Fruit fly (Drosophila melanogaster) S2 (cell line): ENCODE results near the gene xit.

Experiments used
- CG8478 ChIP-seq: fragments of >200 bp; optimal IDR thresholded peaks from 2 replicates; lab custom pipeline; 2018
- CTCF ChIP-seq, 2 experiments: fragments of >200 bp; optimal IDR thresholded peaks; 2 replicates each; lab custom pipeline; 2018

Gene xit

DNA sequence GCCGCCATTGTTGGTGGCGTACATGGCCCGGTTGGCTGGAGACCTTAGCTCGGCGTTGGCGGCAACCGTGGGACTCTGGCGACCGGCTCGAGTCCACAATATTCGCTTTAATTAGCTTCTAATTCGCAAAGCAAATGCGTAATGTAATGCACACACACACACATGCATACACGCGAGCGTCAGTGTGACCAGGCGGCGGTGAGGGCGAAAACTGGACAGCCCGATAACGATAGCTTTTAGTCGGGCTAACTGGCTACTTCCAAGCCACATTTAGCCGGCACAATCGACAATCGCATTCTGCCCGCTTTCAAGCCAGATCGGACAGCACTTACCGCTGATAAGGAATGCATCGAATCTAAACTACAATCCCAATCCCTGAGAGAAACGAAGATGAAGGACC, at the start of gene xit, which contains the start of gene Nf-YC:
Gene xit (plus strand): TSS at position 314 of the 400 bp plus-strand sequence.
Gene Nf-YC (minus strand): TSS at position 217 of the 400 bp plus-strand sequence.
- TF ChIP-seq CG8478 (lab: Kevin White, UChicago): no peak
- peak; percentile 40 to 51 for TF ChIP-seq CTCF (optimal IDR thresholded peaks at IDR 0.05; lab: Kevin White, UChicago)

DNA sequence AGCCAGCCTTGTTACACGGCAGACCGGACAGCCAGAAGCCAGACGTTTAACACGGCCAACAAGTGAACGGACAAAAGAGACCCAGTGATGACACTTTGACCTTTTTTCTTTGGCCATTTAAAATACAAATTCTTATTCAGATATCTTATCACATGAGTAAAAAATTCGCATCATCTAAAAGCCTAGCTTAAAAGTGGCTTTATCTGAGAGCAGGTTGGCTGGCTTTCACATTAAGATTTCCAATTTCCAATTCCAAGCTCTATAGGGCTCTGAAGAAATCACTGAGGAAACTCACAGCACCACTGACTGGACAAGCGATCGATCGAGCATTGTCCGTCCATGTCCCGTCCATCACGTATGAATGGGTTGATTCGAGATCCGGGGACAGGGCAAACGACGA, 45.2 kb upstream of the xit start:
- TF ChIP-seq CTCF (optimal IDR thresholded peaks at IDR 0.05; lab: Kevin White, UChicago) (no peak), CG8478 (lab: Kevin White, UChicago) (no peak)

DNA sequence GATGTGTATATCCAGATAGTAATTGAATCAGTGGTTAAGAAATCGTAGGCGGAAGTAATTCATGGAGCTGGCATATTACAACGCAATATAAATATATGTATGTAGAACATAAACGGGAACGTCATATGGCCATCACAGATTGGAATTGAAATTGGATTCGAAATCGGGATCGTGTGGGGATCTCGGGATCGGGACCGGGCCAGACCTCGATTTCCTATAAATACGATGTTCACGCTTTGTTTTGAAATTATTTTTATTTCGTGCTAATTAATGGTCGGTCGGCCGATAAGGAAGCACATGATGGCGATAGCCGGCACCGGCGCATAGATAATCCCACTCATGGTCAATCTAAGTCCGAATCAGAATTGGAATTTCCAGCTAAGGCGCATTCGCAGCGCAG, 44.5 kb upstream of the xit start:
- TF ChIP-seq CTCF (optimal IDR thresholded peaks at IDR 0.05; lab: Kevin White, UChicago) (no peak), CG8478 (lab: Kevin White, UChicago) (no peak)

DNA sequence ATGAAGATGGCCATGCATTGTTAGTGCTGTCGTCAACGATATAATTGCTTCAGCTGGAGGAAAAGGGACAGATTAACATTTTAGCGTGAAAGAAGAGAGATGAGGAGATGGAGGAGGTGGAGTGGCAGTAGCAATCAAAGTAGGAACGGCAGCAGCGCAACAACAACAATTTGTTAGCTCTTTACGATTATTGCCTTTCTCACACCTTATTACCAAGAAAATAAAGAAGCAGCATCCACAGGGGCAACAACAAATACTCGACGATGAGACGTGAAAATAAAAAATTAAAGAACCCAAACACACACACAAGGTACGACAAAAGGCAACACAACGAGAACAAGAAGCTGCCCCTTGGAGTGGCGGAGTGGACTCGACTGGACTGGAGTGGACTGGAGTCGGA, 43.9 kb upstream of the xit start:
- no peak for TF ChIP-seq CG8478 (lab: Kevin White, UChicago)
- TF ChIP-seq CTCF (optimal IDR thresholded peaks at IDR 0.05; lab: Kevin White, UChicago): no peak

DNA sequence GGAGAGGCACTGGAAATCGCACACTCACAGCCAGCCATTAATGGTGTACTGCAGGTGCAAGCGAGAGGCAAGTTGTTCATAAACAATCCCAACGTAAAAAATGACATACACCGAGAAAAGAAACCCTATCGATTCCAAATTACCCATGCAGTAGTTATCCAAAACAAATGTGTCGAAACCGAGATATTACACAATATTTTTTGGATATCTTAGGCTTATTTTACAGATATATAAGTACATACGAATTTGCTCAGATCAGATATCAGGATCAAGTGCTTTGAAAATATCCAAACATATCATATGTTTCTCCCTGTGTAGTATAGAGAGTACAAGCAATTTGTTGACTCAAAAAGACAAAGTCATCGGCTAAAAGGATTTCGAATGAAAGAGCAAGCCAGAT, 43.4 kb upstream of the xit start:
- TF ChIP-seq CTCF (optimal IDR thresholded peaks at IDR 0.05; lab: Kevin White, UChicago) (no peak), CG8478 (lab: Kevin White, UChicago) (no peak)

DNA sequence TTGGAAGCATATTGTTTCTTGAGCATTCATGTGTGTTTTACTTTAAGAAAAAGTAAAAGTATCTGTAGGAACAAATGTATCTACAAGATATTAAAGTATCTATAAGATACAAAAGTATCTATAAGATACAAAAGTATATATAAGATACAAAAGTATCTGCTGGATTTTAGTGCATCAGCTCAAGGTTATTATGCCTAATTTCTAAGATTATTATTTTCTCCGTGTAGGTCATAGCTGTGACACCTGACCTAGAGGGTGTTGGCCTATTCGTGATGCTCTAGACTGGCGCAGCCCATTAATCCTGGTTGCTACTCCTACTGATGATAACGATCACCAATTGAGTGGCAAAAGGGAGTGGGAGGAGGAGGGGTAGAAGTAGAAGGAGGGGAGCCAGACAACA, 42.7 kb upstream of the xit start:
- TF ChIP-seq CG8478 (lab: Kevin White, UChicago) (no peak), CTCF (optimal IDR thresholded peaks at IDR 0.05; lab: Kevin White, UChicago) (no peak)

DNA sequence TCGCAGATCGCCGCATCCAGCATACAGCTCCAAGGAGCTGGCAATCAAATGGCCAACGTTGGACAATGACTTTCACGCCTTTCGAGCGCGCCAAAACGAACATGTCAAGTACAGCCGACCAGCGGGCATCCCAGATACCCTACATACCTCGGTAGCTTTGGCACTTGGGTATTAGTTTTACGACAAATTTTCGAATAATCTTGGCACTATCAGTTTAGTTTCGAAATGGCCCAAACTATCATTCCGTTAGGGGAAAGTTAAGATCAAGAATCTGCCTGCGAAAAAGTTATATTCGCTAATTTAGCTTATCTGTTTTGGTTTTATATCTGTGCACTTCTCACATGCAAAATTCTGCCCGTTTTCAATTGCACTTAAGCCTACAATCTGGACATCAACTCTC, 42.0 kb upstream of the xit start:
- TF ChIP-seq CG8478 (lab: Kevin White, UChicago) (no peak), CTCF (optimal IDR thresholded peaks at IDR 0.05; lab: Kevin White, UChicago) (no peak)

DNA sequence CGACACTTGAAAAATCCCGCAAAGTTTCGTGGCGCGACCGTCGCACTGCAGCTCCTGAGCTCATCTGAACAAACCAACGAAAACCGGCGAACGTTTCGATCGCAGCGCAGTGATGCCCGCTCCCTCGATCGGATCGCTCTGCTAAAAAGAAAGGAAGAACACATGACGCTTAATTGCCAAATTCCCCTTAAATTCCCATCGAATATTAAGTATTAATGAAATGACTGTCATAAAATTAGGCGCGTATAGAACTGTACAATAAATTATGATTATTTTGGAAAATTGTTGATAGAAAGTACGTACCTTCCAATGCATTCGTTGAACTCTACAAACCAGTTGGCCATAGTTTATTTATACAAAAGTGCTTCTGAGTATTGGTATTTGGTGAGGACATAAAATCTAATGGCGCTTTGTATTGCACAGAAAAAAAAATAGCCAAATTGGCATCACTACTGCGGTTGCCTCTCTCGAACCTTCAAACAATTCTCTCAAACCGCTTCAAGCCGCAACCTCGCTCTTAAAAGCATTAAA, 41.1 kb upstream of the xit start, which contains the start of gene shf:
Gene shf (minus strand): TSS at position 51 of the 531 bp plus-strand sequence.
- TF ChIP-seq CTCF (optimal IDR thresholded peaks at IDR 0.05; lab: Kevin White, UChicago) (no peak), CG8478 (lab: Kevin White, UChicago) (no peak)

DNA sequence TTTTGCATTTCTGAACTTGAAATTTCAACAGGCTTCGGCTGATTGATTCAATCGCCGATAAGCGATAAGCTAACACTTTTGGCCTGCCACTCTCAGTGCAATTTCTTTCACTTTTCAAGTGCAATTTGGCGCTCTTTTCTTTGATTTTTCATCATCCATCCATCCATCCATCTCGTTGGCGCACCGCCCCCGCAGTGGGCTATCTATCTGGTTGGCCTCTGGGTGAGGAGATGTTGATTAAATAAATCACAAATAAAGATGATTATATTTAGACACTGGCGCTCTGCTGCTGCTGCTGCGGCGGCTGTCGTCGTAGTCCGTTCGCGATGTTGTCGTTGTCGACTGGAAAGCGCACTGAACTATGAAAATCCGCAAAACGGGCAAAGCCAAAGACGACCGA, 29.9 kb upstream of the xit start:
- TF ChIP-seq CTCF (optimal IDR thresholded peaks at IDR 0.05; lab: Kevin White, UChicago) (no peak), CG8478 (lab: Kevin White, UChicago) (no peak)

DNA sequence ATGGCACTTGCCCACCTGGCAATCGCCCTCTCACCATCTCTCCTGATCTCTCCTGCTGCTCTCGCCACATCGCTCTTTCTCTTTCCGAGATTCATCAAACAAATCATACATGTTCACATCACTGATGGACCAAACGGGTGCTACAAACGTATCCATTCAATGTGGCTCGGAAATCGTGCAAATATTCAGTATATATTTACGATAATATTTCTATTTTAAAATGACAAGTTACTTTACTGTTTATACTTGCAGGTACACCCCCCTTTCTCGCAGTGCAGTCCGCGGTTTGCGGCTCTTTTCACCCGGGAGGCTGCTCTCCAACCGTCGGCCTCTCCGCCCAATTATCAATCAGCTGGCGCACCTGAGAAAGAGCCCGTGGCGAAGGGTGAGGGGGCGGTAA, 29.3 kb upstream of the xit start:
- no peak for TF ChIP-seq CG8478 (lab: Kevin White, UChicago)

DNA sequence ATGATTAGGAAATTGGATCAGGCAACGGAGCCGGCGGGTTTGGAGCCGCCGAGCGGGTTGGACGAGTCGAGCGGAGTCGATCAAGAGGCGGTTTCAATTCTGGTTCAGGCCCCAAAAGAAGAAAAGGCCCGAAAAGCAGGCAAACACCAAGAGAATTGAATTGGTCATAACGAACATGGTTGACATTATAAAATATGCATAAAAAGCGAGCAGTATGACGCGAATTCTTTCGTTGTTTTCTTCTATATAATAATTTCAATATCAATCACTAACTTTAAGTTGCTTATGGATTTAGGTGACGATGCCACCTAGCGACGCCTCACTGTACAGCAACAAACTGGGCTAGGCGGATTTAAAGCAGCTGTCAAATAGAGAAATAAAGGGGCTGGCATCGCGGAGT, 27.9 kb upstream of the xit start:
- TF ChIP-seq CG8478 (lab: Kevin White, UChicago) (no peak), CTCF (optimal IDR thresholded peaks at IDR 0.05; lab: Kevin White, UChicago) (no peak)

DNA sequence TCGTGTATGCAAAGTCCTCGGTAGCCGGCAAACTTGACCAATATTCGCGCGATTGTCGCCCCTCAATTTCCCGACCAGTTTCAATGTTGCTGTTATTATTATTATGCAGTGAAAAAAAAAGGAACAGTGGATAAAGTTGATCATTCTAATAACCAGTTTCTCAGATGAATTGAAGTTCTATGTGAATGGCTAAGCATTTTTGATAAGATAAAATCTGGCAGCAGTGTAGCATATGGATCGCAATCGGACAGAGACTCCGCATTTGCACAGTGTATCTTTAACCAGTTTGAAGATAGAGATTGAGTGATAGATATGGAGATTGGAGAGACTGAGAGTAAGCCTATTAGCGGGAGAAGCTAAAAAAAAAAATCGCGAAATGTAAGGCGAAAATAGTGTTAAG, 27.4 kb upstream of the xit start:
- TF ChIP-seq CTCF (optimal IDR thresholded peaks at IDR 0.05; lab: Kevin White, UChicago): no peak
- no peak for TF ChIP-seq CG8478 (lab: Kevin White, UChicago)

DNA sequence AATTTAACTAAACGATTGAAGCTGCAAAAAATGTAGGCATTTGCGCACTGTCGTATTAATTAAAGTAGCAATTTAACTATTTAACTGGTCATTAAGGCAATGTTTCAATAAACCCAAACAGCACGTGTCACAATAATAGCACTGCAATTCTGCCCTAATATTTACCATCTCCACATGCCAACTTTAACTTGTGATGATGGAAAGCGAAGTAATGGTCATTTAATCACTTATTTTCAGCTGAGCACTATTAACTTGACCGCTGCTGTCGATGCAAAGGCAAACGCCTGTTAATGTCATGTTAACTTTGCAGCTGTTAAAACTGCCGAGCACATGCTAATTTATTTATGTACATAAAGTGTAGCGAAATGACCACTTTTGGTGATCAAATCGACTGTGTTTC, 26.6 kb upstream of the xit start:
- TF ChIP-seq CG8478 (lab: Kevin White, UChicago) (no peak), CTCF (optimal IDR thresholded peaks at IDR 0.05; lab: Kevin White, UChicago) (no peak)

DNA sequence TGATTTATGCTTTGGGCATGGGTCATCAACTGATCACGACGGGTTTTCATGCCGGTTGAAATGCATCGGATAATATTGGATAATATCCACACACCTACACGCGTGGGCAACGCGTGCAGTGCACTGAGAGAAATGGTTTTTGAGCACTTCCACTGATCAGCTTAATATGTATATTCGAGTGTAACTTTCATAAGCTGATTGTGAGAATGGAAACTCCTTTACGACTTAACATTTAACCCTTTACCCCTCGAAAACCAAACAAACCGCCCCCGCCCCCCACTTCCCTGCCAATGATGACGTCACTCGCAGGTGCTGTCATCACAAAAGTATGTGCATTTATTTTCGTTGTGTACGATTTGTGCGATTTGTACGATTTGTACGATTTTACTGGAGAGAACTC, 26.0 kb upstream of the xit start:
- TF ChIP-seq CTCF (optimal IDR thresholded peaks at IDR 0.05; lab: Kevin White, UChicago) (no peak), CG8478 (lab: Kevin White, UChicago) (no peak)

DNA sequence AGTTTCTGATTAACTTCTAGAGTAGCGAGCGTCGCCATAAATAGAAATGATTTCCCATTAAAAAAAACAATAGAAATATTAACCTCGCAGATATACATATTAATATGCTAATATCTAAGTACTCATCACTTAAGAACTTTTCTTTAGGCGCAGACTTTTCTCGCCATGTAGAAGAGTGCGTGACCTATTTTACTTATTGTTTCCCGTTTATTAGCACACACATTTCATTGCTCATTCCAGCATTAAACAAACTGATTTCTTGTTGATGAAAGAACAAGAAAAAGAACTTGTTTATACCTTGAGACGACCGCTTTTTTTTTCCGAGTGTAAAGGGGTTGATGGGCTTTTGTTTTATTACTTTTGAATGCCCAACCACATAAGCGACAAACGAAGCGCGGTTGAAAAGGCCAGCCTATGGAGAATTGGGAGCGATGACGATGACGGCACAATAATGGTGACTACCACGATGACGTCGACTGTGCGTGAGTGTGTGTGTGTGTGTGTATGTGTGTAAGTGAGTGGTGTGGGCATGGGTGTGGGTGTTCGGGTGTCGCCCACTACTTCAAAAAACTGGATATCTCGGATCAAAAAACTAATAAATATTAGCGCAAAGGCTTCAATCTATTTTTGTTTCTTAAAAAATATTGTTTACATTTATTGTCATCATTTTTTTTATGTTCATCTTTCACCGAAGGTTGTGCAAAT, 24.7 kb upstream of the xit start:
- no peak for TF ChIP-seq CG8478 (lab: Kevin White, UChicago)
- TF ChIP-seq CTCF (optimal IDR thresholded peaks at IDR 0.05; lab: Kevin White, UChicago): no peak

DNA sequence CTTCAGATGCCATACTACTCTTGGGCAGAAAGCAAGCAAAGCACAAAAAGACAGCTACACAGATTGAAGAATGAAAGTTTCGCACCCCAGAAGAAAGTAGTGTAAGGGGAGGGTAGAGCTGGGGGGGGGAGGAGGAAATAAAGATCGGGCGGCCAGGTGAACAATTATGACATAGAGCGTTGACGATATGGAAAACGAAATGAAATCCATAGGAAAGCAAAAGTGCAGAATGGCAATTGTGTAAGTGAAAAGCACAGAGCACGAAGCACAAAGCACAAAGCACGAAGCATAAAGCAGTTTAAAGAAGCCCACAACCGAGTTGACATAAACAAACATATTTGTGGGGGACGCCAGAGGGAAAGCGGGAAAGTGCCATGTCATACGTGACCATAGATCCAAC, 23.8 kb upstream of the xit start:
- TF ChIP-seq CTCF (optimal IDR thresholded peaks at IDR 0.05; lab: Kevin White, UChicago): no peak
- no peak for TF ChIP-seq CG8478 (lab: Kevin White, UChicago)
